Fruit fly (Drosophila melanogaster): Measurements from ENCODE around the gene Abd-B.

Abd-B gene

dm6 chr3R:16882491-16882933, 89.5 kb downstream of the Abd-B start (continued):
- TF ChIP-seq esg (GFP tag; conservative IDR thresholded peaks at IDR 0.05) (no peak), CG5953 (GFP tag; IDR thresholded peaks at IDR 0.05) (no peak), crol (GFP tag; IDR thresholded peaks at IDR 0.05) (peak; percentile 31; the same call in 1 of the 2 replicates), fd102C (GFP tag; optimal IDR thresholded peaks at IDR 0.05) (no peak), twi (tag; optimal IDR thresholded peaks at IDR 0.05) (peak; percentile 56), CG31441 (GFP tag; IDR thresholded peaks at IDR 0.05) (no peak), nom (GFP tag; optimal IDR thresholded peaks at IDR 0.05) (no peak), danr (GFP tag; IDR thresholded peaks at IDR 0.05) (no peak), CG8290 (GFP tag; optimal IDR thresholded peaks at IDR 0.05) (peak; percentile 26), CG8290 (tag; optimal IDR thresholded peaks at IDR 0.05) (peak in 1 of 2 experiments; percentile 6), CG43689 (GFP tag; IDR thresholded peaks at IDR 0.05) (no peak), MBD-R2 (GFP tag; IDR thresholded peaks at IDR 0.05) (0 out of 2 replicates have a peak, but pooled peaks have one; percentile 11), YL-1 (GFP tag; optimal IDR thresholded peaks at IDR 0.05) (no peak), CG2678 (tag; optimal IDR thresholded peaks at IDR 0.05) (no peak), Jarid2 (GFP tag; optimal IDR thresholded peaks at IDR 0.05) (no peak), CG6654 (GFP tag; optimal IDR thresholded peaks at IDR 0.05) (no peak), CG2202 (tag; optimal IDR thresholded peaks at IDR 0.05) (no peak), en (GFP tag; optimal IDR thresholded peaks at IDR 0.05) (no peak), CG1792 (GFP tag; optimal IDR thresholded peaks at IDR 0.05) (no peak), Ets97D (GFP tag; optimal IDR thresholded peaks at IDR 0.05) (no peak), dysf (GFP tag; IDR thresholded peaks at IDR 0.05) (0 out of 3 replicates have a peak, but pooled peaks have one; percentile 25), Ptx1 (GFP tag; IDR thresholded peaks at IDR 0.05) (no peak), croc (GFP tag; conservative IDR thresholded peaks at IDR 0.05) (no peak; the same call in 2 of the 3 replicates), aop (GFP tag; IDR thresholded peaks at IDR 0.05) (no peak), onecut (GFP tag; IDR thresholded peaks at IDR 0.05) (peak; percentile 36; the same call in 1 of the 2 replicates), CG6254 (GFP tag; optimal IDR thresholded peaks at IDR 0.05) (no peak), knrl (GFP tag; IDR thresholded peaks at IDR 0.05; ENCODE audit: partially characterized antibody) (no peak), Spps (tag; optimal IDR thresholded peaks at IDR 0.05) (no peak), pros (GFP tag; optimal IDR thresholded peaks at IDR 0.05) (peak; percentile 12), NfI (GFP tag; optimal IDR thresholded peaks at IDR 0.05) (no peak), dm (GFP tag; optimal IDR thresholded peaks at IDR 0.05) (no peak), CoRest (tag; optimal IDR thresholded peaks at IDR 0.05) (peak; percentile 62), tin (GFP tag; optimal IDR thresholded peaks at IDR 0.05) (no peak), Rx (GFP tag; IDR thresholded peaks at IDR 0.05) (no peak), dimm (GFP tag; IDR thresholded peaks at IDR 0.05) (no peak), unc-4 (GFP tag; IDR thresholded peaks at IDR 0.05; ENCODE audit: partially characterized antibody) (no peak), GATAe (GFP tag; conservative IDR thresholded peaks at IDR 0.05) (no peak), CG10565 (GFP tag; optimal IDR thresholded peaks at IDR 0.05) (no peak), tna (GFP tag; IDR thresholded peaks at IDR 0.05; ENCODE audit: partially characterized antibody) (no peak), CG12219 (GFP tag; optimal IDR thresholded peaks at IDR 0.05) (no peak), wek (GFP tag; optimal IDR thresholded peaks at IDR 0.05) (no peak), Mad (GFP tag; optimal IDR thresholded peaks at IDR 0.05) (no peak), chinmo (GFP tag; IDR thresholded peaks at IDR 0.05; ENCODE audit: partially characterized antibody) (peak; percentile 95), CG6175 (GFP tag; IDR thresholded peaks at IDR 0.05) (no peak), Sin3A (optimal IDR thresholded peaks at IDR 0.05) (no peak), Optix (GFP tag; IDR thresholded peaks at IDR 0.05) (peak; percentile 51; the same call in 1 of the 3 replicates), lilli (GFP tag; optimal IDR thresholded peaks at IDR 0.05) (no peak), klu (GFP tag; IDR thresholded peaks at IDR 0.05) (no peak), pita (GFP tag; optimal IDR thresholded peaks at IDR 0.05) (peak; percentile 30), ewg (GFP tag; optimal IDR thresholded peaks at IDR 0.05) (peak; percentile 95), gce (GFP tag; IDR thresholded peaks at IDR 0.05) (no peak), Chrac-16 (GFP tag; optimal IDR thresholded peaks at IDR 0.05) (no peak)

All from whole organism, embryonic.